Worm (Caenorhabditis elegans): ENCODE data around the gene Y26E6A.3.

ce11 chrX:13948167-13948566 lies 38.4 kb upstream of the Y26E6A.3 start:
- no peak for TF ChIP-seq fos-1 (tag; optimal IDR thresholded peaks at IDR 0.05)
- TF ChIP-seq ztf-11 (tag; optimal IDR thresholded peaks at IDR 0.05) = no peak
- no peak for TF ChIP-seq egl-27 (tag; optimal IDR thresholded peaks at IDR 0.05)
- TF ChIP-seq ztf-4 (tag; optimal IDR thresholded peaks at IDR 0.05) = no peak
- no peak for TF ChIP-seq elt-1 (tag; optimal IDR thresholded peaks at IDR 0.05)
- no peak for TF ChIP-seq unc-62 (GFP tag; optimal IDR thresholded peaks at IDR 0.05)
- no peak for TF ChIP-seq snpc-4 (tag; optimal IDR thresholded peaks at IDR 0.05)
- TF ChIP-seq nfya-1 (tag; optimal IDR thresholded peaks at IDR 0.05; ENCODE audit: insufficient read depth) = no peak

All from whole organism, L3 larva.